Fruit fly (Drosophila melanogaster) S2 (cell line): Measurements from ENCODE around the gene CG14088.

Experiments used
- CG8478 ChIP-seq: fragments of >200 bp; optimal IDR thresholded peaks from 2 replicates; lab custom pipeline; 2018
- CTCF ChIP-seq, 2 experiments: fragments of >200 bp; optimal IDR thresholded peaks; 2 replicates each; lab custom pipeline; 2018

dm6 chr3L:19288395-19288969, 18.0 kb upstream of the CG14088 start:
- no peak for TF ChIP-seq CG8478 (lab: Kevin White, UChicago)
- no peak for TF ChIP-seq CTCF (optimal IDR thresholded peaks at IDR 0.05; lab: Kevin White, UChicago)
